Worm (Caenorhabditis elegans) whole organism, midembryonic: ENCODE results near the gene ets-10.

Experiments used
- T22C8.4 ChIP-seq: fragments of 200-800 bp; sonication (Bioruptor generic); IDR thresholded peaks from 2 replicates; pipeline ENCODE4 v1.3.6; 2022; ENCODE audit warnings: missing genetic modification characterization, missing compliant biosample characterization
- flt-1 ChIP-seq: fragments of 200-800 bp; sonication (Bioruptor generic); IDR thresholded peaks from 2 replicates; pipeline ENCODE4 v1.3.6; 2022; ENCODE audit warnings: missing genetic modification characterization, missing compliant biosample characterization
- ref-1 ChIP-seq: fragments of 200-800 bp; sonication (Bioruptor generic); conservative IDR thresholded peaks from 2 replicates; pipeline ENCODE4 v1.3.6; 2022; ENCODE audit warnings: missing genetic modification reagents, missing genetic modification characterization, missing compliant biosample characterization

- no peak for TF ChIP-seq T22C8.4 (GFP tag; lab: Robert Waterston, UW)
- no peak for TF ChIP-seq ref-1 (GFP tag; lab: Robert Waterston, UW)
- TF ChIP-seq flt-1 (GFP tag; lab: Robert Waterston, UW) = no peak
These were observed 35.0 kb upstream of the ets-10 start, which contains the start of gene hlh-13 for ce11 chrX:4248949-4249348.
